Worm (Caenorhabditis elegans) whole organism, late embryonic: ENCODE results near the gene K03A11.5.
A peak's percentile ranks its signal among the peaks of the same experiment; 100 is the strongest.

ENCODE experiments used
- C08G9.2 ChIP-seq: sonication (generic microtip); optimal IDR thresholded peaks from 2 replicates; lab custom pipeline; 2016; ENCODE audit warnings: mild to moderate bottlenecking, missing genetic modification characterization, moderate library complexity, missing compliant biosample characterization
- C38D4.7 ChIP-seq: fragments of 200-800 bp; sonication (Bioruptor generic); optimal IDR thresholded peaks from 2 replicates; lab custom pipeline; 2018; ENCODE audit warnings: mild to moderate bottlenecking, missing genetic modification characterization, moderate library complexity, missing compliant biosample characterization
- F13H6.1 ChIP-seq: sonication (generic microtip); optimal IDR thresholded peaks from 2 replicates; lab custom pipeline; 2016; ENCODE audit warnings: missing genetic modification characterization, missing compliant biosample characterization
- K02D7.2 ChIP-seq: sonication (generic microtip); optimal IDR thresholded peaks from 2 replicates; lab custom pipeline; 2017; ENCODE audit warnings: mild to moderate bottlenecking, missing genetic modification characterization, missing compliant biosample characterization
- K09A11.1 ChIP-seq: sonication (generic microtip); optimal IDR thresholded peaks from 2 replicates; lab custom pipeline; 2017; ENCODE audit warnings: antibody characterized with exemption, mild to moderate bottlenecking, missing genetic modification characterization, missing compliant biosample characterization; ENCODE audit not compliant: insufficient read depth
- T23F11.4 ChIP-seq: fragments of 200-800 bp; sonication (Bioruptor generic); optimal IDR thresholded peaks from 2 replicates; lab custom pipeline; 2018; ENCODE audit warnings: mild to moderate bottlenecking, missing genetic modification characterization, missing compliant biosample characterization
- Y22D7AL.16 ChIP-seq: sonication (generic microtip); optimal IDR thresholded peaks from 2 replicates; lab custom pipeline; 2016; ENCODE audit warnings: missing genetic modification characterization, missing compliant biosample characterization
- ceh-14 ChIP-seq: sonication (generic microtip); optimal IDR thresholded peaks from 2 replicates; lab custom pipeline; 2016; ENCODE audit warnings: missing genotype, missing genetic modification characterization, missing compliant biosample characterization
- ceh-18 ChIP-seq: sonication (generic microtip); optimal IDR thresholded peaks from 2 replicates; lab custom pipeline; 2016; ENCODE audit warnings: missing genetic modification characterization, missing compliant biosample characterization
- ceh-19 ChIP-seq: fragments of 200-800 bp; sonication (Bioruptor generic); optimal IDR thresholded peaks from 2 replicates; lab custom pipeline; 2018; ENCODE audit warnings: mild to moderate bottlenecking, missing genetic modification characterization, missing compliant biosample characterization
- ceh-24 ChIP-seq: sonication (generic microtip); optimal IDR thresholded peaks from 2 replicates; lab custom pipeline; 2016; ENCODE audit warnings: mild to moderate bottlenecking, missing genetic modification characterization, missing compliant biosample characterization
- ceh-31 ChIP-seq: sonication (generic microtip); optimal IDR thresholded peaks from 2 replicates; lab custom pipeline; 2016; ENCODE audit warnings: missing genetic modification characterization, missing compliant biosample characterization
- ceh-34 ChIP-seq: sonication (generic microtip); optimal IDR thresholded peaks from 2 replicates; lab custom pipeline; 2016; ENCODE audit warnings: mild to moderate bottlenecking, missing genetic modification characterization, missing compliant biosample characterization
- ceh-45 ChIP-seq: fragments of 200-800 bp; sonication (Bioruptor generic); IDR thresholded peaks from 2 replicates; pipeline ENCODE4 v1.3.6; 2022; ENCODE audit warnings: missing genetic modification reagents, missing genetic modification characterization, missing compliant biosample characterization
- ceh-48 ChIP-seq: sonication (generic microtip); optimal IDR thresholded peaks from 2 replicates; lab custom pipeline; 2016; ENCODE audit warnings: missing genetic modification characterization, inconsistent platforms, missing compliant biosample characterization
- ceh-9 ChIP-seq: sonication (generic microtip); optimal IDR thresholded peaks from 2 replicates; lab custom pipeline; 2016; ENCODE audit warnings: mild to moderate bottlenecking, missing genetic modification characterization, inconsistent platforms, missing compliant biosample characterization
- che-1 ChIP-seq: sonication (generic microtip); optimal IDR thresholded peaks from 2 replicates; lab custom pipeline; 2016; ENCODE audit warnings: mild to moderate bottlenecking, missing genetic modification characterization, missing compliant biosample characterization
- dmd-4 ChIP-seq: sonication (generic microtip); optimal IDR thresholded peaks from 2 replicates; lab custom pipeline; 2016; ENCODE audit warnings: borderline replicate concordance, missing genetic modification characterization, missing compliant biosample characterization
- elt-4 ChIP-seq: sonication (generic microtip); optimal IDR thresholded peaks from 2 replicates; lab custom pipeline; 2016; ENCODE audit warnings: missing genetic modification characterization, missing compliant biosample characterization
- eyg-1 ChIP-seq: sonication (generic microtip); optimal IDR thresholded peaks from 2 replicates; lab custom pipeline; 2016; ENCODE audit warnings: missing genotype, missing genetic modification characterization, missing compliant biosample characterization
- fkh-10 ChIP-seq: fragments of 150-350 bp; optimal IDR thresholded peaks from 2 replicates; lab custom pipeline; 2014; ENCODE audit warnings: missing biosample characterization, missing genetic modification reagents, missing genetic modification characterization
- fkh-6 ChIP-seq: sonication (generic microtip); optimal IDR thresholded peaks from 2 replicates; lab custom pipeline; 2016; ENCODE audit warnings: missing genetic modification characterization, missing compliant biosample characterization
- hlh-13 ChIP-seq: fragments of 200-800 bp; sonication (Bioruptor generic); optimal IDR thresholded peaks from 2 replicates; lab custom pipeline; 2018; ENCODE audit warnings: mild to moderate bottlenecking, missing genetic modification characterization, missing compliant biosample characterization
- hlh-6 ChIP-seq: sonication (generic microtip); optimal IDR thresholded peaks from 2 replicates; lab custom pipeline; 2016; ENCODE audit warnings: missing genotype, missing genetic modification characterization, missing compliant biosample characterization
- hlh-8 ChIP-seq: sonication (generic microtip); optimal IDR thresholded peaks from 2 replicates; lab custom pipeline; 2016; ENCODE audit warnings: missing genotype, missing genetic modification characterization, missing compliant biosample characterization
- lim-6 ChIP-seq: sonication (generic microtip); optimal IDR thresholded peaks from 2 replicates; lab custom pipeline; 2016; ENCODE audit warnings: missing genetic modification characterization, missing compliant biosample characterization
- lin-11 ChIP-seq: fragments of 200-800 bp; sonication (Bioruptor generic); optimal IDR thresholded peaks from 2 replicates; lab custom pipeline; 2018; ENCODE audit warnings: mild to moderate bottlenecking, missing genetic modification characterization, missing compliant biosample characterization
- nhr-11 ChIP-seq: fragments of 150-350 bp; optimal IDR thresholded peaks from 2 replicates; lab custom pipeline; 2014; ENCODE audit warnings: missing biosample characterization, missing genetic modification characterization
- npax-4 ChIP-seq: sonication (generic microtip); optimal IDR thresholded peaks from 2 replicates; lab custom pipeline; 2016; ENCODE audit warnings: missing genetic modification characterization, missing compliant biosample characterization
- pat-9 ChIP-seq: fragments of 200-800 bp; sonication (Bioruptor generic); optimal IDR thresholded peaks from 2 replicates; lab custom pipeline; 2018; ENCODE audit warnings: mild to moderate bottlenecking, missing genetic modification characterization, moderate library complexity, missing compliant biosample characterization
- pax-1 ChIP-seq: fragments of 150-350 bp; optimal IDR thresholded peaks from 2 replicates; lab custom pipeline; 2014; ENCODE audit warnings: missing biosample characterization, missing genetic modification characterization
- pha-2 ChIP-seq: sonication (generic microtip); optimal IDR thresholded peaks from 2 replicates; lab custom pipeline; 2017; ENCODE audit warnings: mild to moderate bottlenecking, missing genetic modification characterization, missing compliant biosample characterization
- pha-4 ChIP-seq: fragments of 150-350 bp; optimal IDR thresholded peaks from 2 replicates; lab custom pipeline; 2018; ENCODE audit warnings: missing biosample characterization, missing genetic modification reagents, missing genetic modification characterization
- pqm-1 ChIP-seq: sonication (generic microtip); optimal IDR thresholded peaks from 2 replicates; lab custom pipeline; 2016; ENCODE audit warnings: missing genetic modification characterization, missing compliant biosample characterization
- ref-2 ChIP-seq: sonication (generic microtip); optimal IDR thresholded peaks from 2 replicates; lab custom pipeline; 2016; ENCODE audit warnings: missing genetic modification characterization, missing compliant biosample characterization
- rnt-1 ChIP-seq: sonication (generic microtip); optimal IDR thresholded peaks from 2 replicates; lab custom pipeline; 2016; ENCODE audit warnings: missing genetic modification characterization, missing compliant biosample characterization
- sdc-2 ChIP-seq: sonication (generic microtip); optimal IDR thresholded peaks from 2 replicates; lab custom pipeline; 2016; ENCODE audit warnings: missing genotype, missing genetic modification characterization, missing compliant biosample characterization
- sox-2 ChIP-seq: fragments of 200-800 bp; sonication (Bioruptor generic); IDR thresholded peaks from 2 replicates; pipeline ENCODE4 v1.3.6; 2022; ENCODE audit warnings: missing genetic modification reagents, missing genetic modification characterization, missing compliant biosample characterization
- sox-4 ChIP-seq: sonication (generic microtip); optimal IDR thresholded peaks from 2 replicates; lab custom pipeline; 2017; ENCODE audit warnings: mild to moderate bottlenecking, missing genetic modification characterization, inconsistent platforms, missing compliant biosample characterization
- syd-9 ChIP-seq: sonication (generic microtip); optimal IDR thresholded peaks from 2 replicates; lab custom pipeline; 2016; ENCODE audit warnings: mild to moderate bottlenecking, missing genetic modification characterization, moderate library complexity, missing compliant biosample characterization
- tbx-7 ChIP-seq: sonication (generic microtip); optimal IDR thresholded peaks from 2 replicates; lab custom pipeline; 2016; ENCODE audit warnings: missing genotype, missing genetic modification characterization, missing compliant biosample characterization
- unc-3 ChIP-seq, 2 experiments: fragments of 200-800 bp in 1 of 2; sonication (Bioruptor generic) in 1 of 2; sonication (generic microtip) in 1 of 2; conservative IDR thresholded peaks in 1 of 2; optimal IDR thresholded peaks in 1 of 2; 2 replicates each; pipeline versions ENCODE4 v1.3.6 to Lab custom; 2016 to 2022; ENCODE audit warnings: missing compliant biosample characterization in 2 of 2, missing genetic modification characterization in 2 of 2, missing genetic modification reagents in 1 of 2
- unc-42 ChIP-seq: sonication (generic microtip); optimal IDR thresholded peaks from 2 replicates; lab custom pipeline; 2016; ENCODE audit warnings: missing genotype, missing genetic modification characterization, missing compliant biosample characterization
- ztf-16 ChIP-seq: sonication (generic microtip); optimal IDR thresholded peaks from 2 replicates; lab custom pipeline; 2017; ENCODE audit warnings: missing genetic modification characterization, missing compliant biosample characterization

The K03A11.5 gene

ce11 chrX:13033850-13034249, 29.5 kb upstream of the K03A11.5 start:
- TF ChIP-seq unc-3 (GFP tag; conservative IDR thresholded peaks at IDR 0.05; lab: Robert Waterston, UW) (no peak), unc-3 (tag; optimal IDR thresholded peaks at IDR 0.05; lab: Kevin White, UChicago) (no peak), hlh-13 (no peak), ceh-48 (tag; lab: Kevin White, UChicago) (no peak), C08G9.2 (no peak), ceh-14 (tag; lab: Kevin White, UChicago) (no peak), ceh-9 (tag; lab: Kevin White, UChicago) (no peak), eyg-1 (tag; lab: Kevin White, UChicago) (no peak), ceh-24 (tag; lab: Kevin White, UChicago) (no peak), pqm-1 (tag; lab: Kevin White, UChicago) (no peak), C38D4.7 (no peak)

ce11 chrX:13034333-13034732, 29.0 kb upstream of the K03A11.5 start:
- TF ChIP-seq fkh-6 (tag; lab: Kevin White, UChicago) (no peak), lin-11 (tag; lab: Kevin White, UChicago) (no peak), tbx-7 (no peak), nhr-11 (tag; lab: Kevin White, UChicago) (no peak), dmd-4 (tag; lab: Kevin White, UChicago) (no peak), ceh-48 (tag; lab: Kevin White, UChicago) (no peak), ceh-31 (tag; lab: Kevin White, UChicago) (no peak), T23F11.4 (GFP tag; lab: Kevin White, UChicago) (no peak), unc-42 (tag; lab: Kevin White, UChicago) (no peak), C08G9.2 (no peak), sox-4 (tag; lab: Kevin White, UChicago) (no peak), C38D4.7 (no peak), ref-2 (tag; lab: Kevin White, UChicago) (no peak)

DNA sequence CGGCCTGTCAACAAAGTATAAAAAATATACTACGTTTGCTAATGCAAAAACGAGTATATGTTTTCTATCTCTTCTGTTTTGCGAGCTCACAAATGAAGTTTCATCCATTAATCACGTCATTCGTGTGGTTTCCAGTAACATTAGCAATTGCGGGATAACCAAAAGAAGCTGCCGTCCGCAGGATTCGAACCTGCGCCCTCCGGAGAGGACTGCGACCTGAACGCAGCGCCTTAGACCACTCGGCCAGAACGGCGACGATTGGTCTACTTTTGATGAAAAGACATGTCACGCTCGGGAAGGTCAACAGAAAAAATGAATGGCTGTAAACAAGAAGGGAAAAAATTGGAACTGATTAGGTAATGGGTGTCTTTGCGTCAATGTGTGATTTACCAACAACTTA, 24.5 kb upstream of the K03A11.5 start:
- TF ChIP-seq K02D7.2 (tag; lab: Kevin White, UChicago): no peak
- no peak for TF ChIP-seq pqm-1 (tag; lab: Kevin White, UChicago)
- no peak for TF ChIP-seq ztf-16 (tag; lab: Kevin White, UChicago)
- no peak for TF ChIP-seq lim-6
- TF ChIP-seq syd-9 (tag; lab: Kevin White, UChicago): no peak

DNA sequence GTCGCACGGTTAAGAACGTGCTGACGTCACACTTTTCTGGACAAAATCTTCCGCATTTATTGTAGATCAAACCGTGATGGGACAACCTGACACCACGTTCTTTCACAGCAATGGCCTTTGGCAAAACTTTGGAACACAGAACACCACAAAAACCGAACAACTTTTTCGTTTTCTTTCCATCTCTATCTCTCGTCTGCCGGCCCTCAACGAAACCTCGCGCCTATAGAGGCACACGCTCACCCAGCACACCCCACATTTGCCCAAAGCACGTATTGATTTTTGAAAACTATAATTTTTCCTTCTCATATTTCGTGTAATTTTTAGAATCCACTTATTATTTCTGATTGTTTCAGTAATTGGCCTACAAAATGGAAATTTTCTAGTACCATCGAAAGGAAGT, 21.5 kb upstream of the K03A11.5 start:
- TF ChIP-seq pax-1 (no peak), fkh-10 (GFP tag; lab: Kevin White, UChicago) (no peak), T23F11.4 (GFP tag; lab: Kevin White, UChicago) (no peak), tbx-7 (no peak), fkh-6 (tag; lab: Kevin White, UChicago) (no peak), unc-42 (tag; lab: Kevin White, UChicago) (no peak), nhr-11 (tag; lab: Kevin White, UChicago) (no peak), eyg-1 (tag; lab: Kevin White, UChicago) (no peak), elt-4 (no peak), Y22D7AL.16 (tag; lab: Kevin White, UChicago) (no peak), rnt-1 (no peak), hlh-6 (tag; lab: Kevin White, UChicago) (no peak), F13H6.1 (tag; lab: Kevin White, UChicago) (no peak), hlh-8 (tag; lab: Kevin White, UChicago) (no peak), ceh-19 (GFP tag; lab: Kevin White, UChicago) (no peak), pha-4 (tag; lab: Kevin White, UChicago) (no peak)

DNA sequence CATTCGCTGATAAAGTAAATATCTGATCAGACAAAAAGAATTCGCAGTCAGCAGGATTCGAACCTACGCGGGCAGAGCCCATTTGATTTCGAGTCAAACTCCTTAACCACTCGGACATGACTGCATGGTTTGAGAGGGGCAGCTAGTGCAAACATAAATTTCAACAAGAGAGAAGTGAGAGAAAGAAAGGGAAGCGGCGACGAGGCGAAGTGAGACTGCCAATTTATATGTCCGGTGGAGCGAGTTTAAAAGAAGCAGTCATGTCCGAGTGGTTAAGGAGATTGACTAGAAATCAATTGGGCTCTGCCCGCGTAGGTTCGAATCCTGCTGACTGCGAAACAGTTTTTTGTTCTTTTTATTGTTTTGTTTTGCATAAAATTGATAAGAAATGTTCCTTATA, 17.0 kb upstream of the K03A11.5 start:
- TF ChIP-seq K09A11.1 (tag; lab: Kevin White, UChicago): peak; percentile 76
- peak; percentile 97 for TF ChIP-seq ceh-45
- TF ChIP-seq ref-2 (tag; lab: Kevin White, UChicago): peak; percentile 92
- TF ChIP-seq ceh-18 (tag; lab: Kevin White, UChicago): peak; percentile 89
- TF ChIP-seq sdc-2: peak; percentile 92
- TF ChIP-seq hlh-8 (tag; lab: Kevin White, UChicago): peak; percentile 62
- TF ChIP-seq sox-2: peak; percentile 84
- TF ChIP-seq npax-4 (tag; lab: Kevin White, UChicago): peak; percentile 71
- peak; percentile 28 for TF ChIP-seq fkh-10 (GFP tag; lab: Kevin White, UChicago)
- TF ChIP-seq unc-3 (GFP tag; conservative IDR thresholded peaks at IDR 0.05; lab: Robert Waterston, UW): peak; percentile 91
- peak; percentile 70 for TF ChIP-seq unc-3 (tag; optimal IDR thresholded peaks at IDR 0.05; lab: Kevin White, UChicago)
- peak; percentile 46 for TF ChIP-seq pax-1
- peak; percentile 84 for TF ChIP-seq pat-9 (tag; lab: Kevin White, UChicago)
- peak; percentile 96 for TF ChIP-seq hlh-6 (tag; lab: Kevin White, UChicago)
- peak; percentile 94 for TF ChIP-seq ceh-34 (tag; lab: Kevin White, UChicago)
- peak; percentile 84 for TF ChIP-seq che-1 (tag; lab: Kevin White, UChicago)
- peak; percentile 96 for TF ChIP-seq ceh-14 (tag; lab: Kevin White, UChicago)
- peak; percentile 87 for TF ChIP-seq pha-2 (tag; lab: Kevin White, UChicago)
